Fruit fly (Drosophila melanogaster): ENCODE measurements around the gene CG42728.

CG42728 gene

dm6 chr3L:15543049-15543448 is 15.1 kb upstream of the CG42728 start:
- peak; percentile 21 for TF ChIP-seq CG17801 (GFP tag; optimal IDR thresholded peaks at IDR 0.05; ENCODE audit: partially characterized antibody)

DNA sequence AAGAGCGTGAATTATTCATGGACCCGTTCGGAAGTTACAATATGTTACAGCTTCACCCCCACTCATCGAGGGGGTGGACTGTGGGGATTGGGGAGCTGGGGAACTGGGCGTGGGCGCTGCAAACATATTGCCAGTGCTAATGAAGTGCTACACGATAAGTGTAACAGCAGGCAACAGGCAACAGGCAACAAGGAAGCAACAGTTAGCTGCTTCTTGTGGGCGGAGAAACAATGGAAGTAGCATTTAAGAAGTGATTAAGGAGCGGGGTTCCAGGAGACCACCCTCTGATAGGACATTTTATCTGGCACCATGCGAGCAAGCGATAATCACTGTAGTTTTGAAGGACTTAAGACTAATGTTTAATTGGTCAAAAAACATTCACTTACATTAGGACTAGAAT is 13.3 kb upstream of the CG42728 start:
- TF ChIP-seq CG17801 (GFP tag; optimal IDR thresholded peaks at IDR 0.05; ENCODE audit: partially characterized antibody): no peak

dm6 chr3L:15540682-15541081 is 12.7 kb upstream of the CG42728 start:
- TF ChIP-seq CG17801 (GFP tag; optimal IDR thresholded peaks at IDR 0.05; ENCODE audit: partially characterized antibody): no peak

- TF ChIP-seq CG17801 (GFP tag; optimal IDR thresholded peaks at IDR 0.05; ENCODE audit: partially characterized antibody): peak; percentile 17
These were observed 12.0 kb upstream of the CG42728 start for dm6 chr3L:15539903-15540409.

- TF ChIP-seq CG17801 (GFP tag; optimal IDR thresholded peaks at IDR 0.05; ENCODE audit: partially characterized antibody): no peak
These were observed 10.8 kb upstream of the CG42728 start for dm6 chr3L:15538582-15539490.

dm6 chr3L:15537916-15538581 is 10.1 kb upstream of the CG42728 start:
- TF ChIP-seq CG17801 (GFP tag; optimal IDR thresholded peaks at IDR 0.05; ENCODE audit: partially characterized antibody): no peak

DNA sequence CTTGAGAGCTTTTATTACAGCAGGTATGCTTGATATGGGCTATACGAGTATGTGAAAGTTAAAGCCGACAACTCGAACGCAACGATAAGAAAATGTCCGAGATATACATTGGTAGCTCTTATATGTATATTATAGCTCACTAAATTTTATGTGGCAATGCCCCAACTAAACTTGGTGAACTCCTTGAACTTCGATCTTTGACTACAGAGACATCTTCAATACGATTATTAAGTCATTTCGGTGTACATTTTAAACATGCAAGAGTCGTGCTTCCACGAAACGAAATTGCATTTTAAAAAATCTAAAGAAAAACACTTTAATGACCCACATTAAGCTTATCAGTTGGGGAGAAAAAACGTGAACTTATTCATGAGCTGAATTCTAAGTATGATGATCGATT is 8.6 kb upstream of the CG42728 start:
- TF ChIP-seq CG17801 (GFP tag; optimal IDR thresholded peaks at IDR 0.05; ENCODE audit: partially characterized antibody): no peak

DNA sequence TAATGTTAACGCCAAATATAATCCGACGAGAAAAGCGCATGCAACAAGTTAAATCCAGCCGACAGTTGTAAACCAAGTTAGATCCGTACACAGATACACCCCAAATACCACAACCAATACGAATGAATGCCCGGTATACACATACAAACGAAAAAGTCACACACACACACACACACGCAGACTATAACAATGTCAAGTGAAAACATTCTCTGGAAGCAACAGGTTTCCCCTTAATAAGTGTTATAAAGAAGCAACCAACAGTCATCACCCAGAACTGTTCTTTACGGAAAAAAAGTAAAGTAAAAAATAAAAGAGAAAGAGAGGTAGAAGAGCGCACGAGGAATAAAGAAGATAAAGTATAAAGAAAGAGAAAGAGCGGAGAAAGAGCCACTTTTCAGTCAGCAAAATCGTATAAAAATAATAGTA is 7.8 kb upstream of the CG42728 start:
- no peak for TF ChIP-seq CG17801 (GFP tag; optimal IDR thresholded peaks at IDR 0.05; ENCODE audit: partially characterized antibody)

DNA sequence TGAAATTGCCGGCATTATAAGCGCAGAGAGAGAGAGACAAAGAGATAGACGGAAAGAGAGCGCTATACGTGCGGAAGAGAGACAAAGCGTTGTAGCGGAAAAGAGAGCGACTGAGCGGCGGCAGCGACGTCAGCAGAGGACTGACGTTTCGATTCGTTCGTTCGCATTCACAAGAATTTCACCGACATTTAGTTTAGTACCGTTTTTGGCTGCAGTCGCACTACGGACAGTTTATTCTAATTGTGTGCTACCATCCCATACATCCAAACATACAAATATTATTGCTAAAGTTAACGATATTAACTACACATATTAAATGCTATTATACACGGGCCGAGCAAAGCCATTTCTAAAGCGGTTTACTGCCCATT is 7.2 kb upstream of the CG42728 start, which contains the start of gene CrebA:
CrebA (plus strand) TSS at position 168 of the 371 bp plus-strand sequence.
- TF ChIP-seq CG17801 (GFP tag; optimal IDR thresholded peaks at IDR 0.05; ENCODE audit: partially characterized antibody): peak; percentile 1

- TF ChIP-seq CG17801 (GFP tag; optimal IDR thresholded peaks at IDR 0.05; ENCODE audit: partially characterized antibody): no peak
These were observed 6.6 kb upstream of the CG42728 start for dm6 chr3L:15534274-15535227.

DNA sequence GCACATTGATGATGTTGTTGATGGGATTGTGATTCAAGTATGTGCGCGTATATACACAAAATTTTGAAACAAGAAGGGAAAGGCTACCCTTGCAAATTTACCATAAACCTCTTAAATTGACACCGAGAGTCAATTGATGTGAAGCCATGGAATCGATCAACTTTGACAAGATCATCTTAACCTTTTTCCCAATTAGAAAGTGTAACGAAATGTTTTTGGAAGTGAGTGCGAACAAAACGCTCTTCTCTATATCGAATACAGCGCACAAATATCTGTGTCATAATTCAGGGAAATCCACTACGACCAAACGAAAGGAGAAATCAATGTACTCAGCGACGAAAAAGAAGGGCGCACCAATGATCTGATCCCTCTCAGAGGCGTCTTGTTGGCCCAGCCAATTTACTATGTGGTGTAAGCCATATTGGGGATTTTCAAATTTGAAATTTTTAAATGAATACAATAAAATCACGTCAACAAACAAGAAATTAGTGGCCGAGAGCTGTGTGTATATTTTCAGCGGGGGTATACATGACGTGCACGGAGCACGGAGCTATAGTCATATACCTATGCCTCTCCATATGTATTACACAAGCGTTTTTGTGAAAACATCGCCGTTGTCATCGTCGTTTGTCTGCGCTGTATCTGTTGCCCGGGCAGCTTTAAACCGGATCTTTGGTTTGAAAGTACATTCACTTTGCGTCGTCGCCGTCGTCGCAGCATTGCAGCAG is 5.6 kb upstream of the CG42728 start:
- TF ChIP-seq CG17801 (GFP tag; optimal IDR thresholded peaks at IDR 0.05; ENCODE audit: partially characterized antibody): no peak

dm6 chr3L:15532368-15533030 is 4.5 kb upstream of the CG42728 start:
- no peak for TF ChIP-seq CG17801 (GFP tag; optimal IDR thresholded peaks at IDR 0.05; ENCODE audit: partially characterized antibody)

dm6 chr3L:15531423-15532325 is 3.7 kb upstream of the CG42728 start, which contains the start of gene CG43248:
Gene CG43248, minus strand, starts transcription at chr3L:15531473.
- no peak for TF ChIP-seq CG17801 (GFP tag; optimal IDR thresholded peaks at IDR 0.05; ENCODE audit: partially characterized antibody)
